Fruit fly (Drosophila melanogaster) whole organism, embryonic: ENCODE measurements around the gene Naa80.

ENCODE experiments used
- BtbVII ChIP-seq: fragments of 200-800 bp; sonication (Bioruptor generic); optimal IDR thresholded peaks from 3 replicates; lab custom pipeline; 2017; ENCODE audit warnings: missing biosample characterization, mild to moderate bottlenecking, missing genetic modification characterization
- CG11085 ChIP-seq: fragments of 200-800 bp; sonication (Bioruptor generic); IDR thresholded peaks from 2 replicates; pipeline ENCODE4 v1.3.6; 2022; ENCODE audit warnings: missing biosample characterization, missing genetic modification characterization
- CG11695 ChIP-seq: fragments of 200-800 bp; sonication (Bioruptor generic); IDR thresholded peaks from 3 replicates; pipeline ENCODE4 v1.3.6; 2022; ENCODE audit warnings: missing biosample characterization, missing genetic modification characterization
- CG11723 ChIP-seq: fragments of 200-800 bp; sonication (Bioruptor generic); optimal IDR thresholded peaks from 2 replicates; lab custom pipeline; 2017; ENCODE audit warnings: missing biosample characterization, mild to moderate bottlenecking, missing genetic modification characterization
- CG12391 ChIP-seq: fragments of 200-800 bp; sonication (Bioruptor generic); optimal IDR thresholded peaks from 3 replicates; lab custom pipeline; 2018; ENCODE audit warnings: missing biosample characterization, mild to moderate bottlenecking, missing genetic modification characterization, moderate library complexity
- CG13123 ChIP-seq: fragments of 200-800 bp; sonication (Bioruptor generic); optimal IDR thresholded peaks from 2 replicates; lab custom pipeline; 2016; ENCODE audit warnings: missing biosample characterization, missing genetic modification characterization
- CG13624 ChIP-seq: fragments of 200-800 bp; sonication (Bioruptor generic); optimal IDR thresholded peaks from 2 replicates; lab custom pipeline; 2016; ENCODE audit warnings: missing biosample characterization, missing genetic modification characterization
- CG18262 ChIP-seq: fragments of 200-800 bp; optimal IDR thresholded peaks from 3 replicates; lab custom pipeline; 2019; ENCODE audit warnings: missing biosample characterization, mild to moderate bottlenecking, missing genetic modification characterization, moderate library complexity
- CG18476 ChIP-seq: fragments of 200-800 bp; sonication (Bioruptor generic); optimal IDR thresholded peaks from 2 replicates; lab custom pipeline; 2016; ENCODE audit warnings: missing biosample characterization, mild to moderate bottlenecking, missing genetic modification characterization
- CG31441 ChIP-seq: fragments of 200-800 bp; sonication (Bioruptor generic); IDR thresholded peaks from 2 replicates; pipeline ENCODE4 v1.3.6; 2022; ENCODE audit warnings: missing biosample characterization, missing genetic modification characterization
- CG32767 ChIP-seq: fragments of 200-800 bp; sonication (Bioruptor generic); IDR thresholded peaks from 2 replicates; pipeline ENCODE4 v1.3.6; 2022; ENCODE audit warnings: missing biosample characterization, missing genetic modification characterization
- CG42726 ChIP-seq: fragments of 200-800 bp; sonication (Bioruptor generic); IDR thresholded peaks from 2 replicates; pipeline ENCODE4 v1.3.6; 2022; ENCODE audit warnings: missing biosample characterization, missing genetic modification characterization; ENCODE audit not compliant: partially characterized antibody
- CG6175 ChIP-seq: fragments of 200-800 bp; sonication (Bioruptor generic); IDR thresholded peaks from 3 replicates; pipeline ENCODE4 v1.3.6; 2022; ENCODE audit warnings: missing biosample characterization, missing genetic modification characterization
- CG6765 ChIP-seq: fragments of 200-800 bp; sonication (Bioruptor generic); optimal IDR thresholded peaks from 3 replicates; lab custom pipeline; 2017; ENCODE audit warnings: missing biosample characterization, mild to moderate bottlenecking, missing genetic modification characterization
- CG7745 ChIP-seq: fragments of 200-800 bp; sonication (Bioruptor generic); optimal IDR thresholded peaks from 2 replicates; lab custom pipeline; 2018; ENCODE audit warnings: missing biosample characterization, mild to moderate bottlenecking, missing genetic modification characterization, moderate library complexity
- CG7987 ChIP-seq: fragments of 200-800 bp; sonication (Bioruptor generic); optimal IDR thresholded peaks from 2 replicates; lab custom pipeline; 2018; ENCODE audit warnings: missing biosample characterization, mild to moderate bottlenecking, missing genetic modification characterization, moderate library complexity
- CG8290 ChIP-seq, 3 experiments: fragments of 200-800 bp; sonication (Bioruptor generic); optimal IDR thresholded peaks; 2 replicates each; lab custom pipeline; 2016 to 2019; ENCODE audit warnings: missing biosample characterization in 3 of 3, missing genetic modification characterization in 3 of 3, mild to moderate bottlenecking in 2 of 3, moderate library complexity in 1 of 3
- CG9215 ChIP-seq: fragments of 200-800 bp; sonication (Bioruptor generic); IDR thresholded peaks from 2 replicates; pipeline ENCODE4 v1.3.6; 2022; ENCODE audit warnings: missing biosample characterization, missing genetic modification characterization
- Dp ChIP-seq: fragments of 200-800 bp; sonication (Bioruptor generic); optimal IDR thresholded peaks from 2 replicates; lab custom pipeline; 2018; ENCODE audit warnings: missing biosample characterization, mild to moderate bottlenecking, missing genetic modification characterization, moderate library complexity
- Hmr ChIP-seq: fragments of 200-800 bp; sonication (Bioruptor generic); optimal IDR thresholded peaks from 3 replicates; lab custom pipeline; 2017; ENCODE audit warnings: mild to moderate bottlenecking, missing biosample characterization, missing genetic modification reagents, missing genetic modification characterization
- Mes4 ChIP-seq: fragments of 200-800 bp; sonication (Bioruptor generic); optimal IDR thresholded peaks from 2 replicates; lab custom pipeline; 2016; ENCODE audit warnings: missing biosample characterization, missing genetic modification characterization
- Myb ChIP-seq: fragments of 200-800 bp; sonication (Bioruptor generic); optimal IDR thresholded peaks from 2 replicates; lab custom pipeline; 2016; ENCODE audit warnings: missing biosample characterization, missing genetic modification characterization
- NC2β ChIP-seq: fragments of 200-800 bp; sonication (Bioruptor generic); optimal IDR thresholded peaks from 2 replicates; lab custom pipeline; 2016; ENCODE audit warnings: missing biosample characterization, missing genetic modification characterization
- NFAT ChIP-seq: fragments of 200-800 bp; sonication (Bioruptor generic); IDR thresholded peaks from 2 replicates; pipeline ENCODE4 v1.3.6; 2022; ENCODE audit warnings: missing biosample characterization, missing genetic modification characterization
- PHDP ChIP-seq: fragments of 200-800 bp; sonication (Bioruptor generic); optimal IDR thresholded peaks from 3 replicates; lab custom pipeline; 2018; ENCODE audit warnings: missing biosample characterization, mild to moderate bottlenecking, missing genetic modification characterization, moderate library complexity
- Xrp1 ChIP-seq: fragments of 200-800 bp; sonication (Bioruptor generic); IDR thresholded peaks from 2 replicates; pipeline ENCODE4 v1.3.6; 2022; ENCODE audit warnings: missing biosample characterization, missing genetic modification characterization
- YL-1 ChIP-seq: fragments of 200-800 bp; sonication (Bioruptor generic); optimal IDR thresholded peaks from 3 replicates; lab custom pipeline; 2017; ENCODE audit warnings: missing biosample characterization, mild to moderate bottlenecking, missing genetic modification characterization
- ato ChIP-seq: fragments of 200-800 bp; sonication (Bioruptor generic); IDR thresholded peaks from 2 replicates; pipeline ENCODE4 v1.3.6; 2022; ENCODE audit warnings: missing biosample characterization, missing genetic modification characterization; ENCODE audit not compliant: partially characterized antibody
- bab2 ChIP-seq: fragments of 200-800 bp; sonication (Bioruptor generic); optimal IDR thresholded peaks from 2 replicates; lab custom pipeline; 2016; ENCODE audit warnings: missing biosample characterization, missing genetic modification characterization
- bbx ChIP-seq: fragments of 200-800 bp; sonication (Bioruptor generic); IDR thresholded peaks from 2 replicates; pipeline ENCODE4 v1.3.6; 2022; ENCODE audit warnings: missing biosample characterization, missing genetic modification characterization; ENCODE audit not compliant: partially characterized antibody
- chif ChIP-seq, 2 experiments: fragments of 200-800 bp; sonication (Bioruptor generic); optimal IDR thresholded peaks; 3 replicates each; lab custom pipeline; 2016; ENCODE audit warnings: missing biosample characterization in 2 of 2, missing genetic modification characterization in 2 of 2
- dimm ChIP-seq: fragments of 200-800 bp; sonication (Bioruptor generic); IDR thresholded peaks from 2 replicates; pipeline ENCODE4 v1.3.6; 2022; ENCODE audit warnings: missing biosample characterization, missing genetic modification characterization
- dysf ChIP-seq: fragments of 200-800 bp; sonication (Bioruptor generic); IDR thresholded peaks from 3 replicates; pipeline ENCODE4 v1.3.6; 2022; ENCODE audit warnings: missing biosample characterization, missing genetic modification characterization
- ems ChIP-seq: fragments of 200-800 bp; sonication (Bioruptor generic); optimal IDR thresholded peaks from 3 replicates; lab custom pipeline; 2016; ENCODE audit warnings: missing biosample characterization, missing genetic modification characterization
- fu2 ChIP-seq: fragments of 200-800 bp; sonication (Bioruptor generic); optimal IDR thresholded peaks from 2 replicates; lab custom pipeline; 2016; ENCODE audit warnings: missing biosample characterization, missing genetic modification characterization
- ham ChIP-seq: fragments of 200-800 bp; sonication (Bioruptor generic); IDR thresholded peaks from 2 replicates; pipeline ENCODE4 v1.3.6; 2022; ENCODE audit warnings: missing biosample characterization, missing genetic modification characterization
- ind ChIP-seq: fragments of 200-800 bp; sonication (Bioruptor generic); optimal IDR thresholded peaks from 3 replicates; lab custom pipeline; 2016; ENCODE audit warnings: missing biosample characterization, missing genetic modification characterization
- inv ChIP-seq: fragments of 200-800 bp; sonication (Bioruptor generic); IDR thresholded peaks from 2 replicates; pipeline ENCODE4 v1.3.6; 2022; ENCODE audit warnings: missing biosample characterization, missing genetic modification characterization; ENCODE audit not compliant: partially characterized antibody
- kni ChIP-seq: fragments of 200-800 bp; sonication (Bioruptor generic); optimal IDR thresholded peaks from 3 replicates; lab custom pipeline; 2017; ENCODE audit warnings: mild to moderate bottlenecking, missing biosample characterization, missing genetic modification reagents, missing genetic modification characterization
- lab ChIP-seq: fragments of 200-800 bp; sonication (Bioruptor generic); optimal IDR thresholded peaks from 3 replicates; lab custom pipeline; 2017; ENCODE audit warnings: missing biosample characterization, missing genetic modification characterization, mild to moderate bottlenecking, moderate library complexity, missing genetic modification reagents
- lilli ChIP-seq: fragments of 200-800 bp; sonication (Bioruptor generic); optimal IDR thresholded peaks from 3 replicates; lab custom pipeline; 2016; ENCODE audit warnings: missing biosample characterization, missing genetic modification characterization
- nau ChIP-seq: fragments of 200-800 bp; sonication (Bioruptor generic); optimal IDR thresholded peaks from 3 replicates; lab custom pipeline; 2017; ENCODE audit warnings: missing biosample characterization, mild to moderate bottlenecking, missing genetic modification characterization, missing genetic modification reagents
- org-1 ChIP-seq: fragments of 200-800 bp; sonication (Bioruptor generic); optimal IDR thresholded peaks from 2 replicates; lab custom pipeline; 2017; ENCODE audit warnings: missing biosample characterization, missing genetic modification characterization
- pan ChIP-seq, 4 experiments: fragments of >200 bp in 3 of 4; fragments of 200-800 bp in 1 of 4; sonication (Bioruptor generic) in 1 of 4; optimal IDR thresholded peaks in 3 of 4; IDR thresholded peaks in 1 of 4; 2 replicates each; pipeline versions ENCODE4 v1.3.6 to Lab custom; 2017 to 2022; ENCODE audit warnings: missing biosample characterization in 2 of 4, missing genetic modification characterization in 2 of 4, mixed read lengths in 1 of 4
- pho ChIP-seq: fragments of 200-800 bp; sonication (Bioruptor generic); optimal IDR thresholded peaks from 2 replicates; lab custom pipeline; 2016; ENCODE audit warnings: missing biosample characterization, missing genetic modification characterization
- shn ChIP-seq: fragments of 200-800 bp; sonication (Bioruptor generic); optimal IDR thresholded peaks from 3 replicates; lab custom pipeline; 2016; ENCODE audit warnings: missing biosample characterization, missing genetic modification characterization
- sna ChIP-seq: fragments of 200-800 bp; sonication (Bioruptor generic); IDR thresholded peaks from 2 replicates; pipeline ENCODE4 v1.3.6; 2022; ENCODE audit warnings: missing biosample characterization, missing genetic modification characterization; ENCODE audit not compliant: partially characterized antibody
- zen2 ChIP-seq: fragments of 200-800 bp; sonication (Bioruptor generic); IDR thresholded peaks from 3 replicates; pipeline ENCODE4 v1.3.6; 2022; ENCODE audit warnings: missing biosample characterization, missing genetic modification characterization; ENCODE audit not compliant: partially characterized antibody
- zf30C ChIP-seq: fragments of 200-800 bp; sonication (Bioruptor generic); optimal IDR thresholded peaks from 3 replicates; lab custom pipeline; 2018; ENCODE audit warnings: missing biosample characterization, mild to moderate bottlenecking, missing genetic modification characterization

Naa80 gene

DNA sequence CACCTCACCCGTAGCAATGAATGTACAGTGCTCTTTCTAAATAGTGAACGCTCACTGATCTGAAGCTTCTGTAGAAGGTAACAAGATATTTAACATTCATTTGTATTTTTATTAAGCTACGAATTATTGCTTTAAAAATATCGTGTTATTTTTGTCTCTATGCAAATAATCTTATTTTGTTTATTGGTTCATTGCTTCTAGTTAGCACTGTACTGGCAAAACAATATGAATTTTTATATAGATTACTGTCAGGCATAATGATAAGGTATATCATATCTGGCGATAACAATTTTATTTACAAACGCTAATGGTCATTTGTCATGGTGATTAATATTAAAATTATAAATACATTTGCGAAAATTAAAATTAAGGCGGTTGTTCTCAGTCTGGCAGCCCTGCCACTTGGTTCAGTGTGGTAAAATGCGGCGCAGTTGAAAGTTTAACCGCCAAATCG is 3.9 kb downstream of the Naa80 start, which contains the start of gene CG9471 (continued):
- TF ChIP-seq CG13123 (GFP tag; lab: Kevin White, UChicago) (peak; percentile 83), lab (GFP tag; lab: Kevin White, UChicago) (peak; percentile 96), CG11723 (peak; percentile 84), CG6175 (peak; percentile 67; the same call in 1 of the 3 replicates), fu2 (peak; percentile 90), NFAT (peak; percentile 72), CG18262 (tag; lab: Kevin White, UChicago) (peak; percentile 90), CG11695 (GFP tag; lab: Robert Waterston, UW) (peak; percentile 92), CG13624 (peak; percentile 90), CG7987 (GFP tag; lab: Kevin White, UChicago) (peak; percentile 80), lilli (GFP tag; lab: Kevin White, UChicago) (peak; percentile 96), Mes4 (GFP tag; lab: Kevin White, UChicago) (peak; percentile 83), CG42726 (GFP tag; lab: Robert Waterston, UW) (no peak), nau (GFP tag; lab: Kevin White, UChicago) (peak; percentile 87), BtbVII (GFP tag; lab: Kevin White, UChicago) (peak; percentile 89), CG11085 (GFP tag; lab: Robert Waterston, UW) (peak; percentile 86), Hmr (GFP tag; lab: Kevin White, UChicago) (peak; percentile 92), YL-1 (GFP tag; lab: Kevin White, UChicago) (peak; percentile 63), ham (GFP tag; lab: Robert Waterston, UW) (peak; percentile 71; the same call in 1 of the 2 replicates), Myb (GFP tag; lab: Kevin White, UChicago) (peak; percentile 74), CG18476 (GFP tag; lab: Kevin White, UChicago) (peak; percentile 89), bbx (GFP tag; lab: Robert Waterston, UW) (no peak), CG9215 (peak; percentile 87), dimm (GFP tag; lab: Robert Waterston, UW) (peak; percentile 68; the same call in 1 of the 2 replicates), Dp (GFP tag; lab: Kevin White, UChicago) (peak; percentile 90), ind (GFP tag; lab: Kevin White, UChicago) (peak; percentile 93), Xrp1 (peak; percentile 95), pan (optimal IDR thresholded peaks at IDR 0.05; lab: Kevin White, UChicago) (no peak), pan (GFP tag; optimal IDR thresholded peaks at IDR 0.05 in 1 of 2, IDR thresholded peaks at IDR 0.05 in 1 of 2) (peak in 1 of 2 experiments; percentile 95), ems (GFP tag; lab: Kevin White, UChicago) (peak; percentile 85), CG6765 (peak; percentile 88), CG12391 (tag; lab: Kevin White, UChicago) (peak; percentile 94), CG32767 (GFP tag; lab: Robert Waterston, UW) (peak; percentile 88; the same call in 1 of the 2 replicates), NC2β (GFP tag; lab: Kevin White, UChicago) (peak; percentile 89), bab2 (GFP tag; lab: Kevin White, UChicago) (peak; percentile 87), zen2 (GFP tag; lab: Robert Waterston, UW) (no peak), ato (no peak), CG7745 (peak; percentile 58), pho (peak; percentile 87), CG31441 (GFP tag; lab: Robert Waterston, UW) (peak; percentile 95), zf30C (GFP tag; lab: Kevin White, UChicago) (no peak), sna (GFP tag; lab: Robert Waterston, UW) (no peak), PHDP (tag; lab: Kevin White, UChicago) (peak; percentile 95), CG8290 (GFP tag; optimal IDR thresholded peaks at IDR 0.05; lab: Kevin White, UChicago) (peak; percentile 81), CG8290 (tag; optimal IDR thresholded peaks at IDR 0.05; lab: Kevin White, UChicago) (peak in 1 of 2 experiments; percentile 79), shn (peak; percentile 79), kni (GFP tag; lab: Kevin White, UChicago) (peak; percentile 30), inv (GFP tag; lab: Robert Waterston, UW) (no peak), dysf (GFP tag; lab: Robert Waterston, UW) (peak; percentile 94), org-1 (peak; percentile 82), chif (GFP tag; optimal IDR thresholded peaks at IDR 0.05; lab: Kevin White, UChicago) (peak; percentile 85 to 89)
